Fruit fly (Drosophila melanogaster): Measurements from ENCODE around the gene CrebA.

Gene CrebA

dm6 chr3L:15532368-15533030 lies 2.7 kb upstream of the CrebA start (continued):
- TF ChIP-seq CG10147 (GFP tag; optimal IDR thresholded peaks at IDR 0.05), result peak; percentile 32
- peak; percentile 39; the same call in 1 of the 3 replicates for TF ChIP-seq CG11695 (GFP tag; IDR thresholded peaks at IDR 0.05)
- no peak for TF ChIP-seq gce (GFP tag; IDR thresholded peaks at IDR 0.05)
- TF ChIP-seq CG32767 (GFP tag; IDR thresholded peaks at IDR 0.05), result no peak
- peak; percentile 79 for TF ChIP-seq gcm (GFP tag; optimal IDR thresholded peaks at IDR 0.05)
- TF ChIP-seq CG6683 (GFP tag; optimal IDR thresholded peaks at IDR 0.05), result no peak
- no peak for TF ChIP-seq CG2120 (GFP tag; optimal IDR thresholded peaks at IDR 0.05)
- 0 out of 2 replicates have a peak, but pooled peaks have one; percentile 18 for TF ChIP-seq CG11247 (GFP tag; IDR thresholded peaks at IDR 0.05)
- TF ChIP-seq CG32532 (GFP tag; IDR thresholded peaks at IDR 0.05), result peak; percentile 58
- 0 out of 2 replicates have a peak, but pooled peaks have one; percentile 58 for TF ChIP-seq rib (GFP tag; IDR thresholded peaks at IDR 0.05)
- TF ChIP-seq crol (GFP tag; IDR thresholded peaks at IDR 0.05), result peak; percentile 76
- peak; percentile 27 for TF ChIP-seq Antp (GFP tag; optimal IDR thresholded peaks at IDR 0.05)
- 0 out of 2 replicates have a peak, but pooled peaks have one; percentile 41 for TF ChIP-seq Awh (GFP tag; IDR thresholded peaks at IDR 0.05)
- peak; percentile 35; the same call in 1 of the 2 replicates for TF ChIP-seq al (GFP tag; IDR thresholded peaks at IDR 0.05)
- 0 out of 2 replicates have a peak, but pooled peaks have one; percentile 15 for TF ChIP-seq Oaz (GFP tag; IDR thresholded peaks at IDR 0.05)
- peak; percentile 73 for TF ChIP-seq gsb-n (tag; optimal IDR thresholded peaks at IDR 0.05)
- TF ChIP-seq CG4404 (GFP tag; IDR thresholded peaks at IDR 0.05), result peak; percentile 24; the same call in 1 of the 2 replicates
- peak; percentile 25 for TF ChIP-seq Oli (tag; optimal IDR thresholded peaks at IDR 0.05)
- TF ChIP-seq CG2199 (GFP tag; IDR thresholded peaks at IDR 0.05), result peak; percentile 91
- peak; percentile 6 for TF ChIP-seq bcd (GFP tag; optimal IDR thresholded peaks at IDR 0.05)
- TF ChIP-seq CG11456 (GFP tag; IDR thresholded peaks at IDR 0.05), result 0 out of 3 replicates have a peak, but pooled peaks have one; percentile 43
- TF ChIP-seq CG6765 (GFP tag; optimal IDR thresholded peaks at IDR 0.05), result no peak
- TF ChIP-seq yki (optimal IDR thresholded peaks at IDR 0.05), result no peak
- TF ChIP-seq CG33557 (GFP tag; optimal IDR thresholded peaks at IDR 0.05), result no peak
- TF ChIP-seq kni (GFP tag; optimal IDR thresholded peaks at IDR 0.05), result peak; percentile 27
- TF ChIP-seq ttk (GFP tag; IDR thresholded peaks at IDR 0.05), result peak; percentile 54
- TF ChIP-seq CG2202 (tag; optimal IDR thresholded peaks at IDR 0.05), result no peak
- peak; percentile 84 for TF ChIP-seq sens (GFP tag)
- TF ChIP-seq fd96Cb (tag; optimal IDR thresholded peaks at IDR 0.05), result peak; percentile 66
- no peak for TF ChIP-seq Hr39 (optimal IDR thresholded peaks at IDR 0.05)
- TF ChIP-seq Xrp1 (GFP tag; IDR thresholded peaks at IDR 0.05), result peak; percentile 66
- TF ChIP-seq CG3281 (GFP tag; optimal IDR thresholded peaks at IDR 0.05), result peak; percentile 11

- TF ChIP-seq B-H2 (GFP tag; optimal IDR thresholded peaks at IDR 0.05) (no peak), dmrt11E (tag; optimal IDR thresholded peaks at IDR 0.05) (peak; percentile 19), CG12236 (GFP tag; optimal IDR thresholded peaks at IDR 0.05) (peak; percentile 35), CG12299 (tag; optimal IDR thresholded peaks at IDR 0.05) (no peak), wek (GFP tag; optimal IDR thresholded peaks at IDR 0.05) (no peak), CG12659 (GFP tag; optimal IDR thresholded peaks at IDR 0.05) (peak; percentile 31), CG12391 (tag; optimal IDR thresholded peaks at IDR 0.05) (peak; percentile 32), tgo (GFP tag; IDR thresholded peaks at IDR 0.05) (no peak), CG32772 (GFP tag; IDR thresholded peaks at IDR 0.05) (0 out of 2 replicates have a peak, but pooled peaks have one; percentile 4), caup (GFP tag; optimal IDR thresholded peaks at IDR 0.05; ENCODE audit: severe bottlenecking) (no peak), CG31365 (tag; optimal IDR thresholded peaks at IDR 0.05) (no peak), nerfin-2 (GFP tag; IDR thresholded peaks at IDR 0.05; ENCODE audit: partially characterized antibody) (no peak), pan (optimal IDR thresholded peaks at IDR 0.05) (no peak), pan (GFP tag; optimal IDR thresholded peaks at IDR 0.05 in 1 of 2, IDR thresholded peaks at IDR 0.05 in 1 of 2) (peak in 1 of 2 experiments; percentile 22), Asciz (GFP tag; optimal IDR thresholded peaks at IDR 0.05) (peak; percentile 30), sim (GFP tag; IDR thresholded peaks at IDR 0.05) (no peak), CG6813 (GFP tag; optimal IDR thresholded peaks at IDR 0.05) (peak; percentile 23), CG6854 (GFP tag; optimal IDR thresholded peaks at IDR 0.05) (no peak), CG2199 (GFP tag; IDR thresholded peaks at IDR 0.05) (0 out of 3 replicates have a peak, but pooled peaks have one; percentile 26)
These were observed 1.6 kb upstream of the CrebA start for dm6 chr3L:15533402-15534129.

All from whole organism, embryonic.